Worm (Caenorhabditis elegans) whole organism, L4/young adult: ENCODE data around the gene Y37E11AM.4.
A peak's percentile ranks its signal among the peaks of the same experiment; 100 is the strongest.

ENCODE experiments used
- W03F9.2 ChIP-seq: fragments of 150-350 bp; optimal IDR thresholded peaks from 2 replicates; lab custom pipeline; 2014; ENCODE audit warnings: missing biosample characterization, missing genetic modification characterization
- dao-5 ChIP-seq: sonication (generic microtip); optimal IDR thresholded peaks from 2 replicates; lab custom pipeline; 2016; ENCODE audit warnings: missing genotype, missing genetic modification characterization, moderate library complexity, missing compliant biosample characterization
- him-1 ChIP-seq: sonication (generic microtip); optimal IDR thresholded peaks from 2 replicates; lab custom pipeline; 2016; ENCODE audit warnings: missing genotype, missing genetic modification reagents, missing genetic modification characterization, missing compliant biosample characterization

Y37E11AM.4 gene

DNA sequence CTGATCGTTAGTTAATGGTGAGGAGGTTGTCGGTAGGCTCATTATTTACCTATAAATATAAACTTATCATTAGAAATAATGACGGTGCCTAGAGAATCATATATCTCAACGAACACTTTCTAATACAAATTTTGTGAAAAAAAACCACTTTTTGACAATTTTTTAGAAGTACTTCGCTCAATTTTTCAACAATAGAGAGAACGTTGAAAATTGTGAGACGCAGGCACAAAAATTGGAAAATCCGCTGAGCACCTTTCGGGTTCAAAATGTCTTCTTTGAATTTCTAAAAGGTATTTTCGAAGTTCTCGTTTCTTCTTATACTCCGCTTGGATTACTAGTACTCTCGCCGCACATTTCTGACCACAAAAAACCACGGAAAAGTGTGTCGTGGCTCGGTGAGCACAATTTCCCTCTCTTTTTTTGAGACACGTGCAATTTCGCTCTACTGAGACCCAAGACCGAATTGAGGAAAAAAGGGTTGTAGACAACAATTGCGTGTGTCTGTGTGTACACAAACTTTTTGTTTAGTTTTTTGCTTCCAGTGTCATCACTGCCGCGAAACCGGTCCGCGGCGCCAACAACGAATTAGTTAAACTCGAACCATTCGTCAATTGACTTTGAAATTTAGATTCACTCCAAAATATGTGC lies 18.4 kb upstream of the Y37E11AM.4 start, which contains the start of gene nape-1:
Gene nape-1 (minus strand): TSS at position 51 of the 648 bp plus-strand sequence.
- TF ChIP-seq dao-5 = no peak
- peak; percentile 18 for TF ChIP-seq W03F9.2
- no peak for TF ChIP-seq him-1

- no peak for TF ChIP-seq W03F9.2
- no peak for TF ChIP-seq dao-5
- TF ChIP-seq him-1 = no peak
These were observed 16.2 kb upstream of the Y37E11AM.4 start, which contains the start of gene nape-2 for ce11 chrIV:3738655-3739403. Gene nape-2 (minus strand): TSS chrIV:3738925.

ce11 chrIV:3736244-3736643 lies 13.7 kb upstream of the Y37E11AM.4 start:
- TF ChIP-seq dao-5 (no peak), him-1 (no peak), W03F9.2 (no peak)

DNA sequence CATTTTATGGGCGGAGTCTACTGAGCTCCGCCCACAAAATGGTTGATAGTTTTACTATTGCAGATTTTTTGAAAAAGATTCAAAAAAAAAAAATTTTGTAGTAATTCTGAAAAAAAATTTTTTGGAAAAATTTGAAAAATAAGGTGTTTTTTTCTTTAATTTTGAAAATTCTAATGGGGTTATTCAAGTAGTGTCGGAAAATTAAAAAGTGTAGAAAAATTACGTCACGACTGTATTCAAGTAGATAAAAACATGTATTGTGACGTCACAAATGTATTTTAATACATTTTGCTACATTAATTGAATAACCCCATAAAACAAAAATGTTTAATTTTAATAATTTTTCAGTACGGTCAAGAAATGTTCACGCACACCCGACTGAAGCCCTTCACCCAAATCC lies 10.7 kb upstream of the Y37E11AM.4 start:
- TF ChIP-seq W03F9.2 (no peak), him-1 (no peak), dao-5 (no peak)

- no peak for TF ChIP-seq dao-5
- no peak for TF ChIP-seq W03F9.2
- TF ChIP-seq him-1 = no peak
These were observed 8.8 kb upstream of the Y37E11AM.4 start for ce11 chrIV:3731430-3731829.

DNA sequence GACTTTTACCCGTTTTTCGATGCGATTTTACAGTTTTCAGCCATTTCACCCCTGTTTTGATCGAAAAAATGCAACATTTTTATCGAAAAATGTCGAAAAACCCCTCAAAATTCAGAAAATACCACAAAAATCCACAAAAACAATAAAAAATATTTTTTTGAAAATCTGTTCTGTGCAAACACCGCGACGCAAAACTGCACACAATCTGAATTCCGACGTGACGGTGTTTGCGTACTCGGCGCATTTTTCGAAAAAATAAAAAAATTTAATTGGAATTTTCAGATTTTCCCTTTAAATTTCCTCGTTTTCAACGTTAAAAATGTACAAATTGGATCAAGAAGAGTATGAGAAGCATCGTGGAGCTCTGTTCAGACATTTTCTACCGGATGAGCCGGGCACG lies 3.3 kb upstream of the Y37E11AM.4 start, which contains the start of gene smgl-2:
Gene smgl-2 (plus strand): TSS at position 320 of the 400 bp plus-strand sequence.
- TF ChIP-seq W03F9.2 = peak; percentile 83
- TF ChIP-seq him-1 = no peak
- TF ChIP-seq dao-5 = no peak

DNA sequence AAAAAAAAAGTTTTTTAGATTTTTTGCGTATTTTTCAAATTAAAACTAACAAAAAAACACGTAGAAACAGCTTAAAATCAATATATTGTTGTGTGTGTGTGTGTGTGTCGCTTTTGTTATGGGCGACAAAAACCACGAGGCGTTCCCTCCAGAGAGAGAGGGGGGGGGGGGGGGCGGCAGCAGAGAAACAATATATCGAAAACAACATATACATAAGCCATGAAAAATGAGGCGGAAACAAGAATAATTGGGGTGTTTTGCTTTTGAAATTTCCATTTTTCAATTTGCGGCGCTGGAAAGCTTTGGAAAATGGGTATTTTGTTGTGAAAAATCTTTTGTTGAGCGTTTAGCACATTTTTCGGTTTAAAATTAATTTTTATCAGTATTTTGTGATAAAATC lies 2.8 kb upstream of the Y37E11AM.4 start, which contains the start of gene Y37E11AM.2:
Gene Y37E11AM.2 (minus strand): TSS at position 101 of the 400 bp plus-strand sequence.
- no peak for TF ChIP-seq dao-5

DNA sequence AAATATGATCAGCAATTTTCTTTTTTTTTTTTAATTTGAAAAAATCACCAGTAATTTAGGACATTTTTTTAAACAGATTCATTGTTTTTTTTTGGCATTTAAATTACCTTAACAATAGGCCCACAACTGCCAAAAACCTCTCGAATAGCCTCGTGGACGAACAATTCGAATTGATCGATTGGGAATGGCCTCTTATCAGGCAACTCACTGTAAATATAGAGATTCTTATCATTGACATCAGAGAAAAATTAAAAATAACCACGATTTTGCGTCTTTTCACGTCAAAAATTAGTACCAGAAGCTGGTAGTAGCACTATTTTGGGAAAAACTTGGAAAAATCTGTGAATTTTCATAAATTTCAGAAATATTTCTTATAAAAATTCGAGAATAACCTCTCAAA lies 617 bp downstream of the Y37E11AM.4 start:
- TF ChIP-seq him-1 (no peak), dao-5 (no peak), W03F9.2 (no peak)

- TF ChIP-seq W03F9.2 = no peak
- TF ChIP-seq him-1 = no peak
- no peak for TF ChIP-seq dao-5
These were observed 1.9 kb downstream of the Y37E11AM.4 start for ce11 chrIV:3720644-3721043.

- TF ChIP-seq W03F9.2 (no peak), him-1 (no peak), dao-5 (no peak)
These were observed 3.5 kb downstream of the Y37E11AM.4 start, which contains the start of gene Y37E11AM.3 for ce11 chrIV:3719057-3719456. Gene Y37E11AM.3 (minus strand): TSS chrIV:3719157.

- no peak for TF ChIP-seq him-1
- no peak for TF ChIP-seq W03F9.2
- TF ChIP-seq dao-5 = no peak
These were observed 11.9 kb downstream of the Y37E11AM.4 start for ce11 chrIV:3710737-3711136.

DNA sequence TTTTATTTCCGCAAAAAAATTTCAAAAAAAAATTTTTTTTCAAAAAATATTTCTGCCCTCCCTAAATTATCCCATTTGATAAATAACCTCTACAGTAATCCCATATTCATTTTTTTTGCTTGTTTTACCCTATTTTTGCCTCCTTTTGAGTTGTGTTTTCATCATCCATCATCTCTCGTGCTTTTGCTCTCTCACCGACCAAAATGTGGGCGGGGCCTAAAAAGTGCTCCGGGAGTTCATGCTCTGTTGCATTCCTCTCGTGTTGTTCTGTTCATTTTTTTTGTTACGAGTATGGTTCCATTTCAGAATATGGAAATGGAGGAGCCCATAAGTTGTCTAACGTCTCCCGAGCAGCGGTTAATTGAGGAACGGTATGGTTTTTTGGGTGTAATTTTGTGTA lies 13.4 kb downstream of the Y37E11AM.4 start, which contains the start of gene Y37E11AL.1:
Gene Y37E11AL.1 (plus strand): TSS at position 301 of the 400 bp plus-strand sequence.
- TF ChIP-seq him-1 (no peak), dao-5 (no peak), W03F9.2 (no peak)

DNA sequence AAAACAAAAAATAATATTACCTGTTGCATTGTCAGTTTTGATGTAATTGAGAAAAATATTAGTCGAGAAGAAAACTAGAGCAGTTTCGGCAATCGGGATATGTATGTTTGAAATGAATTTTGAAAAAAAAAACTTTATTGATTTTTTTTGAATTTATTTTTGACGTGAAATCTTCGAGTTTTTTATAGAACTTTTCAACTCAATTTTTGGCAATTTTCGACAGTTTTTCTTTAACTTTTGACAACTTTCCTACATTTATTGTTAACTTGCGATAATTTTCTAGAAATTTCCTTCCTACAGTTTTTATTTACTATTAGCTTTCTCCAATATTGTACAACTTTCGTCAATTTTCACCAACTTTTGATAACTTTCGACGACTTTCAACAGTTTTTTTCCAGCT lies 20.7 kb downstream of the Y37E11AM.4 start, which contains the start of gene Y37E11AL.12:
Gene Y37E11AL.12 (minus strand): TSS at position 101 of the 400 bp plus-strand sequence.
- no peak for TF ChIP-seq W03F9.2
- TF ChIP-seq dao-5 = no peak
- TF ChIP-seq him-1 = no peak

ce11 chrIV:3700554-3700953 lies 22.0 kb downstream of the Y37E11AM.4 start, which contains the start of gene Y37E11AL.9:
Gene Y37E11AL.9 (minus strand): TSS chrIV:3700654.
- TF ChIP-seq W03F9.2 (no peak), him-1 (no peak), dao-5 (no peak)

ce11 chrIV:3698201-3698600 lies 24.4 kb downstream of the Y37E11AM.4 start, which contains the start of gene Y37E11AL.2:
Gene Y37E11AL.2 (plus strand): TSS chrIV:3698501.
- TF ChIP-seq him-1 = no peak
- no peak for TF ChIP-seq W03F9.2
- TF ChIP-seq dao-5 = no peak

- no peak for TF ChIP-seq W03F9.2
- no peak for TF ChIP-seq dao-5
- no peak for TF ChIP-seq him-1
These were observed 28.0 kb downstream of the Y37E11AM.4 start, which contains the start of the genes taf-6.2 and Y37E11AL.3 for ce11 chrIV:3694638-3695037. Gene taf-6.2 (minus strand): TSS chrIV:3694733. Gene Y37E11AL.3 (plus strand): TSS chrIV:3694935.
